Worm (Caenorhabditis elegans) whole organism, young adult: ENCODE data around the gene mfn-1.

Experiments
- B0261.1 ChIP-seq: sonication (generic microtip); optimal IDR thresholded peaks from 2 replicates; lab custom pipeline; 2016; ENCODE audit warnings: mild to moderate bottlenecking, missing genetic modification characterization, moderate library complexity, missing compliant biosample characterization
- C17E4.6 ChIP-seq: fragments of 200-800 bp; sonication (Bioruptor generic); IDR thresholded peaks from 2 replicates; pipeline ENCODE4 v1.3.6; 2022; ENCODE audit warnings: missing genetic modification reagents, missing genetic modification characterization, missing compliant biosample characterization
- F10E7.11 ChIP-seq: sonication (generic microtip); optimal IDR thresholded peaks from 2 replicates; lab custom pipeline; 2017; ENCODE audit warnings: mild to moderate bottlenecking, missing genetic modification characterization, moderate library complexity, missing compliant biosample characterization
- F39B2.1 ChIP-seq: fragments of 200-800 bp; sonication (Bioruptor generic); IDR thresholded peaks from 2 replicates; pipeline ENCODE4 v1.3.6; 2022; ENCODE audit warnings: missing genetic modification reagents, missing genetic modification characterization, missing compliant biosample characterization
- F49E8.2 ChIP-seq: sonication (generic microtip); optimal IDR thresholded peaks from 3 replicates; lab custom pipeline; 2017; ENCODE audit warnings: missing genetic modification characterization, mild to moderate bottlenecking, missing compliant biosample characterization, antibody characterized with exemption, moderate library complexity; ENCODE audit not compliant: insufficient read depth
- F55B11.4 ChIP-seq: sonication (generic microtip); optimal IDR thresholded peaks from 2 replicates; lab custom pipeline; 2016; ENCODE audit warnings: missing compliant biosample characterization, missing genetic modification characterization, borderline replicate concordance; ENCODE audit not compliant: insufficient read depth
- Y53F4B.3 ChIP-seq: fragments of 200-800 bp; sonication (Bioruptor generic); IDR thresholded peaks from 2 replicates; pipeline ENCODE4 v1.3.6; 2022; ENCODE audit warnings: missing genetic modification reagents, missing genetic modification characterization, missing compliant biosample characterization
- Y53G8AR.9 ChIP-seq: fragments of 200-800 bp; sonication (Bioruptor generic); conservative IDR thresholded peaks from 2 replicates; pipeline ENCODE4 v1.3.6; 2022; ENCODE audit warnings: missing genetic modification reagents, missing genetic modification characterization, missing compliant biosample characterization
- Y79H2A.3 ChIP-seq: fragments of 200-800 bp; sonication (Bioruptor generic); conservative IDR thresholded peaks from 2 replicates; pipeline ENCODE4 v1.3.6; 2022; ENCODE audit warnings: missing genetic modification reagents, missing genetic modification characterization, missing compliant biosample characterization
- akir-1 ChIP-seq: fragments of 200-800 bp; sonication (Bioruptor generic); optimal IDR thresholded peaks from 2 replicates; lab custom pipeline; 2018; ENCODE audit warnings: mild to moderate bottlenecking, missing genetic modification characterization, moderate library complexity, missing compliant biosample characterization
- attf-5 ChIP-seq: fragments of 200-800 bp; sonication (Bioruptor generic); optimal IDR thresholded peaks from 2 replicates; lab custom pipeline; 2018; ENCODE audit warnings: mild to moderate bottlenecking, missing genetic modification characterization, missing compliant biosample characterization
- attf-6 ChIP-seq: fragments of 200-800 bp; sonication (Bioruptor generic); IDR thresholded peaks from 2 replicates; pipeline ENCODE4 v1.3.6; 2022; ENCODE audit warnings: missing genetic modification reagents, missing genetic modification characterization, missing compliant biosample characterization
- ceh-40 ChIP-seq: fragments of 200-800 bp; sonication (Bioruptor generic); IDR thresholded peaks from 2 replicates; pipeline ENCODE4 v1.3.6; 2022; ENCODE audit warnings: missing genetic modification characterization, missing compliant biosample characterization
- ceh-58 ChIP-seq: fragments of 200-800 bp; sonication (Bioruptor generic); IDR thresholded peaks from 2 replicates; pipeline ENCODE4 v1.3.6; 2022; ENCODE audit warnings: missing genetic modification characterization, missing compliant biosample characterization
- ceh-79 ChIP-seq: sonication (generic microtip); optimal IDR thresholded peaks from 2 replicates; lab custom pipeline; 2017; ENCODE audit warnings: mild to moderate bottlenecking, missing genetic modification characterization, missing compliant biosample characterization
- chd-7 ChIP-seq: sonication (generic microtip); optimal IDR thresholded peaks from 2 replicates; lab custom pipeline; 2016; ENCODE audit warnings: mild to moderate bottlenecking, missing genetic modification characterization, moderate library complexity, missing compliant biosample characterization
- dox-1 ChIP-seq: fragments of 200-800 bp; sonication (Bioruptor generic); IDR thresholded peaks from 2 replicates; pipeline ENCODE4 v1.3.6; 2022; ENCODE audit warnings: missing genetic modification reagents, missing genetic modification characterization, missing compliant biosample characterization
- dpl-1 ChIP-seq: fragments of 150-350 bp; optimal IDR thresholded peaks from 2 replicates; lab custom pipeline; 2014; ENCODE audit warnings: missing biosample characterization, missing genetic modification reagents, missing genetic modification characterization
- egl-44 ChIP-seq: fragments of 200-800 bp; sonication (Bioruptor generic); IDR thresholded peaks from 2 replicates; pipeline ENCODE4 v1.3.6; 2022; ENCODE audit warnings: missing genetic modification reagents, missing genetic modification characterization, missing compliant biosample characterization
- him-1 ChIP-seq: sonication (generic microtip); optimal IDR thresholded peaks from 2 replicates; lab custom pipeline; 2016; ENCODE audit warnings: missing genotype, missing genetic modification reagents, missing genetic modification characterization, missing compliant biosample characterization
- hmg-1.2 ChIP-seq: fragments of 200-800 bp; sonication (Bioruptor generic); IDR thresholded peaks from 2 replicates; pipeline ENCODE4 v1.3.6; 2022; ENCODE audit warnings: missing genetic modification reagents, missing genetic modification characterization, missing compliant biosample characterization
- hsf-1 ChIP-seq: fragments of 200-800 bp; sonication (Bioruptor generic); IDR thresholded peaks from 2 replicates; pipeline ENCODE4 v1.3.6; 2022; ENCODE audit warnings: missing genetic modification reagents, missing genetic modification characterization, missing compliant biosample characterization
- lag-1 ChIP-seq: fragments of 200-800 bp; sonication (Bioruptor generic); IDR thresholded peaks from 2 replicates; pipeline ENCODE4 v1.3.6; 2022; ENCODE audit warnings: missing genetic modification reagents, missing genetic modification characterization, missing compliant biosample characterization
- let-607 ChIP-seq, 2 experiments: fragments of 200-800 bp in 1 of 2; sonication (Bioruptor generic) in 1 of 2; sonication (generic microtip) in 1 of 2; optimal IDR thresholded peaks; 2 replicates each; lab custom pipeline; 2016 to 2018; ENCODE audit warnings: mild to moderate bottlenecking in 2 of 2, missing compliant biosample characterization in 2 of 2, missing genetic modification characterization in 2 of 2, moderate library complexity in 2 of 2, missing genotype in 1 of 2
- lin-26 ChIP-seq: fragments of 200-800 bp; sonication (Bioruptor generic); IDR thresholded peaks from 2 replicates; pipeline ENCODE4 v1.3.6; 2022; ENCODE audit warnings: missing genetic modification reagents, missing genetic modification characterization, missing compliant biosample characterization
- lin-35 ChIP-seq, 3 experiments: fragments of 150-350 bp in 2 of 3; sonication (generic microtip) in 1 of 3; optimal IDR thresholded peaks; 2 replicates each; lab custom pipeline; 2014 to 2018; ENCODE audit warnings: missing biosample characterization in 3 of 3, missing genetic modification characterization in 3 of 3, missing genetic modification reagents in 3 of 3
- lin-40 ChIP-seq: sonication (generic microtip); optimal IDR thresholded peaks from 2 replicates; lab custom pipeline; 2016; ENCODE audit warnings: missing genetic modification characterization, mild to moderate bottlenecking, missing compliant biosample characterization, missing genotype, missing genetic modification reagents
- lir-1 ChIP-seq: fragments of 200-800 bp; sonication (Bioruptor generic); conservative IDR thresholded peaks from 2 replicates; pipeline ENCODE4 v1.3.6; 2022; ENCODE audit warnings: missing genetic modification reagents, missing genetic modification characterization, missing compliant biosample characterization
- madf-6 ChIP-seq: fragments of 200-800 bp; sonication (Bioruptor generic); IDR thresholded peaks from 2 replicates; pipeline ENCODE4 v1.3.6; 2022; ENCODE audit warnings: missing genetic modification reagents, missing genetic modification characterization, missing compliant biosample characterization
- madf-8 ChIP-seq: fragments of 200-800 bp; sonication (Bioruptor generic); conservative IDR thresholded peaks from 2 replicates; pipeline ENCODE4 v1.3.6; 2022; ENCODE audit warnings: missing genetic modification reagents, missing genetic modification characterization, missing compliant biosample characterization
- pbrm-1 ChIP-seq: fragments of 200-800 bp; sonication (Bioruptor generic); IDR thresholded peaks from 2 replicates; pipeline ENCODE4 v1.3.6; 2022; ENCODE audit warnings: missing genetic modification reagents, missing genetic modification characterization, missing compliant biosample characterization
- rec-8 ChIP-seq, 2 experiments: sonication (generic microtip); optimal IDR thresholded peaks; 2 replicates each; lab custom pipeline; 2016; ENCODE audit warnings: mild to moderate bottlenecking in 2 of 2, missing genetic modification characterization in 2 of 2, missing genetic modification reagents in 2 of 2, missing genotype in 2 of 2, missing biosample characterization in 1 of 2, missing compliant biosample characterization in 1 of 2, moderate library complexity in 1 of 2
- rpc-1 ChIP-seq, 2 experiments: fragments of 150-350 bp in 1 of 2; sonication (generic microtip) in 1 of 2; optimal IDR thresholded peaks; 2 replicates each; lab custom pipeline; 2014 to 2018; ENCODE audit warnings: missing biosample characterization in 1 of 2, missing genetic modification characterization in 1 of 2, missing genetic modification reagents in 1 of 2, missing genotype in 1 of 2
- sea-2 ChIP-seq: fragments of 200-800 bp; sonication (Bioruptor generic); IDR thresholded peaks from 2 replicates; pipeline ENCODE4 v1.3.6; 2022; ENCODE audit warnings: missing genetic modification characterization, missing compliant biosample characterization
- snpc-3.4 ChIP-seq: sonication (generic microtip); optimal IDR thresholded peaks from 2 replicates; lab custom pipeline; 2017; ENCODE audit warnings: missing genetic modification characterization, mild to moderate bottlenecking, missing compliant biosample characterization, antibody characterized with exemption, moderate library complexity, missing genotype, missing genetic modification reagents
- snpc-4 ChIP-seq, 5 experiments: fragments of 150-350 bp in 1 of 5; sonication (generic microtip) in 4 of 5; optimal IDR thresholded peaks; 2 replicates each; lab custom pipeline; 2014 to 2018; ENCODE audit warnings: missing genetic modification characterization in 5 of 5, missing biosample characterization in 3 of 5, antibody characterized with exemption in 2 of 5, mild to moderate bottlenecking in 2 of 5, missing compliant biosample characterization in 2 of 5, missing genotype in 2 of 5, moderate library complexity in 2 of 5, missing genetic modification reagents in 1 of 5
- sptf-2 ChIP-seq: fragments of 200-800 bp; sonication (Bioruptor generic); optimal IDR thresholded peaks from 2 replicates; lab custom pipeline; 2018; ENCODE audit warnings: mild to moderate bottlenecking, missing genetic modification characterization, missing compliant biosample characterization
- tbx-9 ChIP-seq: sonication (generic microtip); optimal IDR thresholded peaks from 2 replicates; lab custom pipeline; 2016; ENCODE audit warnings: borderline replicate concordance, missing genetic modification characterization, inconsistent platforms, missing compliant biosample characterization
- unc-62 ChIP-seq: fragments of 150-350 bp; optimal IDR thresholded peaks from 2 replicates; lab custom pipeline; 2014; ENCODE audit warnings: missing biosample characterization, missing genetic modification reagents, missing genetic modification characterization
- xnd-1 ChIP-seq: sonication (generic microtip); optimal IDR thresholded peaks from 2 replicates; lab custom pipeline; 2016; ENCODE audit warnings: missing genotype, missing genetic modification reagents, missing genetic modification characterization, missing compliant biosample characterization
- zfh-2 ChIP-seq: fragments of 200-800 bp; sonication (Bioruptor generic); conservative IDR thresholded peaks from 2 replicates; pipeline ENCODE4 v1.3.6; 2022; ENCODE audit warnings: missing genetic modification reagents, missing genetic modification characterization, missing compliant biosample characterization
- ztf-18 ChIP-seq: sonication (generic microtip); optimal IDR thresholded peaks from 2 replicates; lab custom pipeline; 2016; ENCODE audit warnings: missing genotype, mild to moderate bottlenecking, missing genetic modification characterization, missing compliant biosample characterization
- ztf-22 ChIP-seq: fragments of 200-800 bp; sonication (Bioruptor generic); optimal IDR thresholded peaks from 2 replicates; lab custom pipeline; 2018; ENCODE audit warnings: mild to moderate bottlenecking, missing genetic modification characterization, moderate library complexity, missing compliant biosample characterization
- ztf-26 ChIP-seq: sonication (generic microtip); optimal IDR thresholded peaks from 2 replicates; lab custom pipeline; 2017; ENCODE audit warnings: missing genetic modification characterization, missing compliant biosample characterization
- ztf-28 ChIP-seq: fragments of 200-800 bp; sonication (Bioruptor generic); IDR thresholded peaks from 2 replicates; pipeline ENCODE4 v1.3.6; 2022; ENCODE audit warnings: missing genetic modification reagents, missing genetic modification characterization, missing compliant biosample characterization
- ztf-3 ChIP-seq: fragments of 200-800 bp; sonication (Bioruptor generic); optimal IDR thresholded peaks from 2 replicates; lab custom pipeline; 2018; ENCODE audit warnings: mild to moderate bottlenecking, missing genetic modification characterization, missing compliant biosample characterization

Gene mfn-1

DNA sequence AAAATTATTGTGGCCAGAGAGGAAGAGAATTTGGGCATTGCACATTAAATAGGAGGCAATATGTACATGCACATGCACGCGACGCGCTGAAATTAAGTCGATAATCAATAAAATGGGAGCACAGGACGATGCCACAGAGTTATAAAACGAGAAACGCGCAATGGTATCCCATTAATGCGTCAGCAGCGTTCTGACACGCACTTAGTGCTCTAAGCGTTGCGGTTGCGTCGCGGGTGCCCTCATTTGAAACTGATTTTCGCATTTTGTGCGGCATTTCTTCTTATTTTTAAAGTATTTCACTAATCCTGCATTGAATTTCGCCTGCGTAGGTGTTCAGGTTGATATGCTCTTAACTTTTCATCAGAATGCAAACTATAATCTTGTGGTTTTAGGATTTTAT lies 18.8 kb downstream of the mfn-1 start, which contains the start of gene rsp-1 (continued):
- TF ChIP-seq F49E8.2 (tag; lab: Kevin White, UChicago) = peak; percentile 53
- TF ChIP-seq lag-1 (GFP tag; lab: Robert Waterston, UW) = 0 out of 2 replicates have a peak, but pooled peaks have one; percentile 48
- peak; percentile 71 for TF ChIP-seq ztf-26
- TF ChIP-seq madf-8 (GFP tag; lab: Robert Waterston, UW) = peak; percentile 57
- TF ChIP-seq lin-26 (GFP tag; lab: Robert Waterston, UW) = no peak
- TF ChIP-seq ceh-79 = no peak
- no peak for TF ChIP-seq F55B11.4 (tag; lab: Kevin White, UChicago)
- no peak for TF ChIP-seq F10E7.11 (tag; lab: Kevin White, UChicago)
- TF ChIP-seq pbrm-1 (GFP tag; lab: Robert Waterston, UW) = peak; percentile 91
- no peak; the same call in 1 of the 2 replicates for TF ChIP-seq attf-6 (GFP tag; lab: Robert Waterston, UW)
- 0 out of 2 replicates have a peak, but pooled peaks have one; percentile 29 for TF ChIP-seq egl-44 (GFP tag; lab: Robert Waterston, UW)
- peak; percentile 74 for TF ChIP-seq zfh-2 (GFP tag; lab: Robert Waterston, UW)
- peak; percentile 84 for TF ChIP-seq madf-6 (GFP tag; lab: Robert Waterston, UW)
- TF ChIP-seq ceh-58 (GFP tag; lab: Robert Waterston, UW) = no peak
- TF ChIP-seq akir-1 = no peak
- TF ChIP-seq B0261.1 (tag; lab: Kevin White, UChicago) = peak; percentile 12
- TF ChIP-seq snpc-3.4 (tag; lab: Kevin White, UChicago) = peak; percentile 81
- TF ChIP-seq hsf-1 (GFP tag; lab: Robert Waterston, UW) = peak; percentile 12; the same call in 1 of the 2 replicates
- no peak for TF ChIP-seq ztf-22 (GFP tag; lab: Kevin White, UChicago)
- peak; percentile 95 for TF ChIP-seq dox-1
- TF ChIP-seq sptf-2 (GFP tag; lab: Kevin White, UChicago) = peak; percentile 4
- TF ChIP-seq attf-5 = peak; percentile 98
- TF ChIP-seq lir-1 (GFP tag; lab: Robert Waterston, UW) = 0 out of 2 replicates have a peak, but pooled peaks have one; percentile 39
- peak; percentile 93 for TF ChIP-seq Y53G8AR.9 (GFP tag; lab: Robert Waterston, UW)
- peak; percentile 88 for TF ChIP-seq lin-40 (tag; lab: Kevin White, UChicago)
- no peak for TF ChIP-seq ztf-3 (GFP tag; lab: Kevin White, UChicago)
- TF ChIP-seq ceh-40 (GFP tag; lab: Robert Waterston, UW) = no peak
- TF ChIP-seq sea-2 (GFP tag; lab: Robert Waterston, UW) = no peak
- TF ChIP-seq Y79H2A.3 (GFP tag; lab: Robert Waterston, UW) = no peak
- TF ChIP-seq lin-35 (GFP tag; optimal IDR thresholded peaks at IDR 0.05; lab: Kevin White, UChicago) = peak in 2 of 3 experiments; percentile 74 to 93
- TF ChIP-seq ztf-28 (GFP tag; lab: Robert Waterston, UW) = 0 out of 2 replicates have a peak, but pooled peaks have one; percentile 49
- peak; percentile 69 for TF ChIP-seq C17E4.6
- TF ChIP-seq Y53F4B.3 (GFP tag; lab: Robert Waterston, UW) = no peak
- TF ChIP-seq snpc-4 (GFP tag; optimal IDR thresholded peaks at IDR 0.05; lab: Kevin White, UChicago) = no peak
- TF ChIP-seq snpc-4 (tag; optimal IDR thresholded peaks at IDR 0.05; lab: Kevin White, UChicago) = peak; percentile 73 to 82 (median 80)
- no peak for TF ChIP-seq him-1 (tag; lab: Kevin White, UChicago)
- TF ChIP-seq let-607 (tag; optimal IDR thresholded peaks at IDR 0.05; lab: Kevin White, UChicago) = peak; percentile 54 to 73
- TF ChIP-seq xnd-1 (tag; lab: Kevin White, UChicago) = peak; percentile 46
- TF ChIP-seq rpc-1 (optimal IDR thresholded peaks at IDR 0.05; lab: Kevin White, UChicago) = no peak
- no peak for TF ChIP-seq rpc-1 (tag; optimal IDR thresholded peaks at IDR 0.05; lab: Kevin White, UChicago)
- TF ChIP-seq dpl-1 = peak; percentile 56
- TF ChIP-seq F39B2.1 (GFP tag; lab: Robert Waterston, UW) = no peak
- TF ChIP-seq chd-7 (tag; lab: Kevin White, UChicago) = peak; percentile 64
- no peak for TF ChIP-seq unc-62 (GFP tag; lab: Kevin White, UChicago)
- peak; percentile 61 for TF ChIP-seq hmg-1.2 (GFP tag; lab: Robert Waterston, UW)
- TF ChIP-seq tbx-9 (tag; lab: Kevin White, UChicago) = no peak
- peak; percentile 99 for TF ChIP-seq ztf-18 (tag; lab: Kevin White, UChicago)
- no peak for TF ChIP-seq rec-8 (tag; optimal IDR thresholded peaks at IDR 0.05; lab: Kevin White, UChicago)
